Worm (Caenorhabditis elegans) whole organism, L4 larva: ENCODE results near the gene acdh-10.

Experiments
- D1046.2 ChIP-seq: fragments of 200-800 bp; sonication (Bioruptor generic); IDR thresholded peaks from 2 replicates; pipeline ENCODE4 v1.3.6; 2022; ENCODE audit warnings: missing genetic modification characterization, missing compliant biosample characterization
- F26F4.8 ChIP-seq: fragments of 200-800 bp; sonication (Bioruptor generic); conservative IDR thresholded peaks from 2 replicates; pipeline ENCODE4 v1.3.6; 2022; ENCODE audit warnings: missing genetic modification characterization, missing compliant biosample characterization
- F37D6.2 ChIP-seq: sonication (generic microtip); optimal IDR thresholded peaks from 2 replicates; lab custom pipeline; 2016; ENCODE audit warnings: mild to moderate bottlenecking, missing genetic modification characterization, missing compliant biosample characterization
- F44E2.7 ChIP-seq: fragments of 200-800 bp; sonication (Bioruptor generic); IDR thresholded peaks from 2 replicates; pipeline ENCODE4 v2.1.2; 2022; ENCODE audit warnings: missing genetic modification characterization, missing compliant biosample characterization
- F49E8.2 ChIP-seq: sonication (generic microtip); optimal IDR thresholded peaks from 2 replicates; lab custom pipeline; 2016; ENCODE audit warnings: missing compliant biosample characterization, mild to moderate bottlenecking, missing genetic modification characterization, borderline replicate concordance
- T20F7.1 ChIP-seq: fragments of 200-800 bp; sonication (Bioruptor generic); optimal IDR thresholded peaks from 2 replicates; lab custom pipeline; 2018; ENCODE audit warnings: mild to moderate bottlenecking, missing genetic modification characterization, missing compliant biosample characterization
- T26A8.4 ChIP-seq: fragments of 200-800 bp; sonication (Bioruptor generic); IDR thresholded peaks from 2 replicates; pipeline ENCODE4 v1.3.6; 2022; ENCODE audit warnings: missing genetic modification characterization, missing compliant biosample characterization
- Y5F2A.4 ChIP-seq: fragments of 200-800 bp; sonication (Bioruptor generic); optimal IDR thresholded peaks from 2 replicates; lab custom pipeline; 2018; ENCODE audit warnings: mild to moderate bottlenecking, missing genetic modification characterization, missing compliant biosample characterization
- ceh-32 ChIP-seq: sonication (generic microtip); optimal IDR thresholded peaks from 2 replicates; lab custom pipeline; 2016; ENCODE audit warnings: mild to moderate bottlenecking, missing genetic modification characterization, missing compliant biosample characterization; ENCODE audit not compliant: poor library complexity
- ceh-44 ChIP-seq: fragments of 200-800 bp; sonication (Bioruptor generic); IDR thresholded peaks from 2 replicates; pipeline ENCODE4 v1.3.6; 2022; ENCODE audit warnings: missing genetic modification reagents, missing genetic modification characterization, missing compliant biosample characterization
- cey-2 ChIP-seq: sonication (generic microtip); optimal IDR thresholded peaks from 3 replicates; lab custom pipeline; 2017; ENCODE audit warnings: missing genetic modification characterization, mild to moderate bottlenecking, missing compliant biosample characterization, antibody characterized with exemption, borderline replicate concordance; ENCODE audit not compliant: insufficient read depth
- daf-16 ChIP-seq, 3 experiments: sonication (generic microtip); optimal IDR thresholded peaks; 2 replicates each; lab custom pipeline; 2016 to 2017; ENCODE audit warnings: missing genetic modification characterization in 3 of 3, missing genetic modification reagents in 3 of 3, mild to moderate bottlenecking in 2 of 3, missing compliant biosample characterization in 2 of 3, missing biosample characterization in 1 of 3, moderate library complexity in 1 of 3
- daf-19 ChIP-seq: fragments of 200-800 bp; sonication (Bioruptor generic); conservative IDR thresholded peaks from 2 replicates; pipeline ENCODE4 v1.3.6; 2022; ENCODE audit warnings: missing genetic modification characterization, missing compliant biosample characterization
- dmd-6 ChIP-seq: fragments of 200-800 bp; sonication (Bioruptor generic); IDR thresholded peaks from 2 replicates; pipeline ENCODE4 v1.3.6; 2022; ENCODE audit warnings: missing genetic modification reagents, missing genetic modification characterization, missing compliant biosample characterization
- dmd-9 ChIP-seq: fragments of 200-800 bp; sonication (Bioruptor generic); IDR thresholded peaks from 2 replicates; pipeline ENCODE4 v1.3.6; 2022; ENCODE audit warnings: missing genetic modification reagents, missing genetic modification characterization, missing compliant biosample characterization
- dve-1 ChIP-seq: sonication (generic microtip); optimal IDR thresholded peaks from 2 replicates; lab custom pipeline; 2017; ENCODE audit warnings: antibody characterized with exemption, mild to moderate bottlenecking, missing genetic modification characterization, missing compliant biosample characterization; ENCODE audit not compliant: insufficient read depth
- hif-1 ChIP-seq, 2 experiments: sonication (generic microtip); optimal IDR thresholded peaks; 2 replicates each; lab custom pipeline; 2016 to 2017; ENCODE audit warnings: missing compliant biosample characterization in 2 of 2, missing genetic modification characterization in 2 of 2, missing genetic modification reagents in 2 of 2, missing genotype in 2 of 2, mild to moderate bottlenecking in 1 of 2
- hlh-11 ChIP-seq: fragments of 200-800 bp; sonication (Bioruptor generic); optimal IDR thresholded peaks from 2 replicates; lab custom pipeline; 2018; ENCODE audit warnings: mild to moderate bottlenecking, missing genetic modification characterization, missing compliant biosample characterization
- hlh-30 ChIP-seq: sonication (generic microtip); optimal IDR thresholded peaks from 2 replicates; lab custom pipeline; 2017; ENCODE audit warnings: antibody characterized with exemption, mild to moderate bottlenecking, missing genetic modification characterization, missing compliant biosample characterization; ENCODE audit not compliant: insufficient read depth
- hmg-1.1 ChIP-seq: fragments of 200-800 bp; sonication (Bioruptor generic); IDR thresholded peaks from 2 replicates; pipeline ENCODE4 v1.3.6; 2022; ENCODE audit warnings: missing genetic modification reagents, missing genetic modification characterization, missing compliant biosample characterization
- lin-13 ChIP-seq: fragments of 150-350 bp; optimal IDR thresholded peaks from 2 replicates; lab custom pipeline; 2014; ENCODE audit warnings: missing biosample characterization, missing genetic modification reagents, missing genetic modification characterization
- lin-38 ChIP-seq: fragments of 200-800 bp; sonication (Bioruptor generic); IDR thresholded peaks from 2 replicates; pipeline ENCODE4 v1.3.6; 2022; ENCODE audit warnings: missing genetic modification reagents, missing genetic modification characterization, missing compliant biosample characterization
- lin-39 ChIP-seq: fragments of 150-350 bp; optimal IDR thresholded peaks from 2 replicates; lab custom pipeline; 2014; ENCODE audit warnings: missing biosample characterization, missing genetic modification reagents, missing genetic modification characterization
- lir-3 ChIP-seq: sonication (generic microtip); optimal IDR thresholded peaks from 2 replicates; lab custom pipeline; 2016; ENCODE audit warnings: mild to moderate bottlenecking, missing genetic modification characterization, missing compliant biosample characterization
- lsy-2 ChIP-seq, 2 experiments: fragments of 150-350 bp in 1 of 2; sonication (generic microtip) in 1 of 2; optimal IDR thresholded peaks; 2 replicates each; lab custom pipeline; 2014 to 2017; ENCODE audit warnings: missing biosample characterization in 2 of 2, missing genetic modification characterization in 2 of 2
- madf-5 ChIP-seq, 2 experiments: fragments of 200-800 bp; sonication (Bioruptor generic); IDR thresholded peaks; 2 replicates each; pipeline ENCODE4 v1.3.6; 2022; ENCODE audit warnings: missing compliant biosample characterization in 2 of 2, missing genetic modification characterization in 2 of 2
- madf-9 ChIP-seq: fragments of 200-800 bp; sonication (Bioruptor generic); conservative IDR thresholded peaks from 2 replicates; pipeline ENCODE4 v1.3.6; 2022; ENCODE audit warnings: missing genetic modification reagents, missing genetic modification characterization, missing compliant biosample characterization
- mdl-1 ChIP-seq, 2 experiments: fragments of 150-350 bp in 1 of 2; sonication (generic microtip) in 1 of 2; optimal IDR thresholded peaks; 2 replicates each; lab custom pipeline; 2014 to 2017; ENCODE audit warnings: missing biosample characterization in 2 of 2, missing genetic modification characterization in 2 of 2
- mdt-29 ChIP-seq: fragments of 200-800 bp; sonication (Bioruptor generic); IDR thresholded peaks from 2 replicates; pipeline ENCODE4 v1.3.6; 2022; ENCODE audit warnings: missing genetic modification reagents, missing genetic modification characterization, missing compliant biosample characterization
- mes-2 ChIP-seq: sonication (generic microtip); optimal IDR thresholded peaks from 2 replicates; lab custom pipeline; 2016; ENCODE audit warnings: missing genotype, mild to moderate bottlenecking, missing genetic modification characterization, missing compliant biosample characterization; ENCODE audit not compliant: poor library complexity, severe bottlenecking
- mxl-2 ChIP-seq: fragments of 200-800 bp; sonication (Bioruptor generic); conservative IDR thresholded peaks from 2 replicates; pipeline ENCODE4 v1.3.6; 2022; ENCODE audit warnings: missing genetic modification reagents, missing genetic modification characterization, missing compliant biosample characterization
- mxl-3 ChIP-seq: fragments of 200-800 bp; sonication (Bioruptor generic); optimal IDR thresholded peaks from 2 replicates; lab custom pipeline; 2018; ENCODE audit warnings: mild to moderate bottlenecking, missing genetic modification characterization, missing compliant biosample characterization
- nhr-28 ChIP-seq: fragments of 150-350 bp; optimal IDR thresholded peaks from 2 replicates; lab custom pipeline; 2014; ENCODE audit warnings: missing biosample characterization, missing genetic modification characterization
- nhr-41 ChIP-seq: fragments of 200-800 bp; sonication (Bioruptor generic); IDR thresholded peaks from 2 replicates; pipeline ENCODE4 v1.3.6; 2022; ENCODE audit warnings: missing genetic modification reagents, missing genetic modification characterization, missing compliant biosample characterization
- nhr-42 ChIP-seq: fragments of 200-800 bp; sonication (Bioruptor generic); IDR thresholded peaks from 2 replicates; pipeline ENCODE4 v1.3.6; 2022; ENCODE audit warnings: missing genetic modification characterization, missing compliant biosample characterization
- nhr-6 ChIP-seq: fragments of 150-350 bp; optimal IDR thresholded peaks from 2 replicates; lab custom pipeline; 2014; ENCODE audit warnings: missing biosample characterization, missing genetic modification characterization
- php-3 ChIP-seq: fragments of 200-800 bp; sonication (Bioruptor generic); IDR thresholded peaks from 2 replicates; pipeline ENCODE4 v1.3.6; 2022; ENCODE audit warnings: missing genetic modification reagents, missing genetic modification characterization, missing compliant biosample characterization
- pqm-1 ChIP-seq: sonication (generic microtip); optimal IDR thresholded peaks from 2 replicates; lab custom pipeline; 2017; ENCODE audit warnings: missing biosample characterization, missing genetic modification characterization
- rbr-2 ChIP-seq: sonication (generic microtip); optimal IDR thresholded peaks from 2 replicates; lab custom pipeline; 2016; ENCODE audit warnings: missing genotype, missing genetic modification characterization, missing compliant biosample characterization
- tra-1 ChIP-seq: fragments of 200-800 bp; sonication (Bioruptor generic); IDR thresholded peaks from 2 replicates; pipeline ENCODE4 v1.3.6; 2022; ENCODE audit warnings: missing genetic modification reagents, missing genetic modification characterization, missing compliant biosample characterization
- unc-39 ChIP-seq: sonication (generic microtip); optimal IDR thresholded peaks from 2 replicates; lab custom pipeline; 2017; ENCODE audit warnings: missing biosample characterization, missing genetic modification characterization
- zfp-2 ChIP-seq: sonication (generic microtip); optimal IDR thresholded peaks from 2 replicates; lab custom pipeline; 2016; ENCODE audit warnings: mild to moderate bottlenecking, missing genetic modification characterization, missing compliant biosample characterization
- ztf-7 ChIP-seq: fragments of 150-350 bp; optimal IDR thresholded peaks from 2 replicates; lab custom pipeline; 2014; ENCODE audit warnings: missing biosample characterization, missing genetic modification characterization

The acdh-10 gene

DNA sequence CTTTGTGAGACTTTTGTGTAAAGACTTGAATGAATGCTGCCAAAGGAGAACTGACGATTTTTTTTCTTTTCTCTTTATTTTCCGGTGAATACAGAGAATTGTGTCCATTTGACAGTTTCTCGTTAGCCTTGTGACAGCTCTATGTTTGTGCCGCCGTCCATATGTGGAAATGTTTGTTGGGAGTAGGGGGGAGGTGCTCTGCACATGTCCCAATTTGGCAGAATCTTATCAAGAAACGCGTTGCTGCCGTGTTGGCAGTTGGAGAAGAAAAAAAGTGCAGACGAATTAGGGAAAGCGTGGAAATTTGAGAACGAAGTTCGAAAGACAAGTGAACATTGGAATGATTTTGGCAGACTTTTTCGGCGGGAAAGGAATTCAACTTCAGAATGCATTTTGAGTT, 16.9 kb downstream of the acdh-10 start (continued):
- 0 out of 2 replicates have a peak, but pooled peaks have one; percentile 11 for TF ChIP-seq T26A8.4 (GFP tag; lab: Robert Waterston, UW)
- TF ChIP-seq daf-16 (GFP tag; optimal IDR thresholded peaks at IDR 0.05; lab: Kevin White, UChicago) = no peak
- peak; percentile 68 for TF ChIP-seq daf-16 (tag; optimal IDR thresholded peaks at IDR 0.05; lab: Kevin White, UChicago)
- no peak for TF ChIP-seq hif-1 (tag; optimal IDR thresholded peaks at IDR 0.05; lab: Kevin White, UChicago)

DNA sequence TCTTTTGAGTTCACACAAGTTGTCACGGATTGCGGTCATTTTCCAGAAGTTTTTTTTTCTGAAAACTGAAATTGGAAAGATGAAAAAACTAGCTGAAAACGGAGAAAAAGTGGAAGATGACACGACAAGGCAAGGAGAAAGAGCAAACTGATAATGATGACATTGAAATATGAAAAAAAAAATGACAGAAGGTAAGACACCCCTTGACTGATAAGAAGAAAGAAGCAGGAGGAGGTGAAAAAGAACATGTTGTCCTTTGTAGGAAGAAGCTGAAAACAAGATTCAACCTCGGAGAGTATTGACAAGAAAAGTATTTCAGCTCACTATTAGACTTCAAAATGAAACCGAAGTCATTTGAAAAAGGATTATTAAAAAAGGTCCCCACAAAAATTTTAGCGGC, 19.6 kb downstream of the acdh-10 start, which contains the start of gene B0302.5:
TSS of gene B0302.5 (minus strand) at position 58 of the 400 bp plus-strand sequence.
- TF ChIP-seq F37D6.2 (tag; lab: Kevin White, UChicago) (no peak), unc-39 (tag; lab: Kevin White, UChicago) (no peak), pqm-1 (tag; lab: Kevin White, UChicago) (peak; percentile 84), ceh-32 (tag; lab: Kevin White, UChicago) (no peak), lin-38 (GFP tag; lab: Robert Waterston, UW) (no peak), dmd-9 (GFP tag; lab: Robert Waterston, UW) (no peak), mxl-3 (GFP tag; lab: Kevin White, UChicago) (no peak), lin-13 (GFP tag; lab: Kevin White, UChicago) (no peak), mes-2 (tag; lab: Kevin White, UChicago) (no peak), nhr-41 (GFP tag; lab: Robert Waterston, UW) (0 out of 2 replicates have a peak, but pooled peaks have one; percentile 31), mxl-2 (GFP tag; lab: Robert Waterston, UW) (no peak), nhr-6 (tag; lab: Kevin White, UChicago) (peak; percentile 9), dve-1 (tag; lab: Kevin White, UChicago) (peak; percentile 19), T20F7.1 (GFP tag; lab: Kevin White, UChicago) (no peak), nhr-42 (GFP tag; lab: Robert Waterston, UW) (0 out of 2 replicates have a peak, but pooled peaks have one; percentile 12), hmg-1.1 (GFP tag; lab: Robert Waterston, UW) (no peak), php-3 (no peak), daf-16 (GFP tag; optimal IDR thresholded peaks at IDR 0.05; lab: Kevin White, UChicago) (no peak), daf-16 (tag; optimal IDR thresholded peaks at IDR 0.05; lab: Kevin White, UChicago) (peak; percentile 73), cey-2 (tag; lab: Kevin White, UChicago) (no peak), lsy-2 (tag; optimal IDR thresholded peaks at IDR 0.05; lab: Kevin White, UChicago) (no peak), dmd-6 (peak; percentile 61; the same call in 1 of the 2 replicates), nhr-28 (tag; lab: Kevin White, UChicago) (peak; percentile 52), lir-3 (tag; lab: Kevin White, UChicago) (no peak), D1046.2 (GFP tag; lab: Robert Waterston, UW) (no peak), ceh-44 (no peak), F44E2.7 (GFP tag; lab: Robert Waterston, UW) (no peak), hlh-11 (peak; percentile 56)

DNA sequence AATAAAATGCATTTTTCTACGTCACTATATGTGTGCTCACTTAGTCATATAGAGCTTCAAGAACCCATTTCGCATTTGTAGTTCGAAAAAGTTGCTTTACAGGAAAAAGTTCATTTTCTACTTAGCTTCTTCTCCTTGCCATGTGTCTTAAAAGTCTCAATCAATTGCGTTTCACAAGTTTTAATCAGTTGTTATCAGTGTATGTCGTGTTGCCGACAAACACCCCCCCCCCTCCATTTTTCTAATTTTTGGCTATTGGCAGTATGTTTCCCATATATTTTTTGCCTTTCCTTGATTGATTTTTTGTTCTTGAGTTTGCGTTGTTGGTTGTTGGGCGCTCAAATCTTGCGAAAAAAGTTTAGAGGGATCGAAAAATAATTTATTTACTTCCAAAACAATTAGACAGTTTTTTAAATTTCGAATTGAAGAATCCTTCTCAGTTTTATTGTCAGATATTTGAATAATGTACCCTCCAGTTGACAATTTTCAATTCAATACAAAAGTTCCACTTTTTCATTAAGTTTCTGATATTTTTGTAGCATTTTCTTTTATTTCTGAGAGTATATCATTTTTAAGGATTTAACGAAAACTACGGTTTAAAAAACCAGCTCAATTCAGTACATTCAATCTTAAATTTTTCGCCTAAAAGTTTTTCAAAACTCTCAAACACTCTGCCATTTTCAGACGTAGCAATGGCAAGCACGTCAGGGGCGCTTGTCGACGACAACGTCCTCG, 28.8 kb downstream of the acdh-10 start, which contains the start of gene sid-3:
TSS of gene sid-3 (plus strand) at position 685 of the 735 bp plus-strand sequence.
- no peak for TF ChIP-seq nhr-41 (GFP tag; lab: Robert Waterston, UW)
- TF ChIP-seq Y5F2A.4 (GFP tag; lab: Kevin White, UChicago) = no peak
- TF ChIP-seq F44E2.7 (GFP tag; lab: Robert Waterston, UW) = no peak
- no peak for TF ChIP-seq zfp-2 (tag; lab: Kevin White, UChicago)
- no peak for TF ChIP-seq mdt-29 (GFP tag; lab: Robert Waterston, UW)
- no peak for TF ChIP-seq lin-39 (tag; lab: Kevin White, UChicago)
- no peak for TF ChIP-seq cey-2 (tag; lab: Kevin White, UChicago)
- no peak for TF ChIP-seq hlh-30 (tag; lab: Kevin White, UChicago)
- TF ChIP-seq lin-13 (GFP tag; lab: Kevin White, UChicago) = no peak
- no peak for TF ChIP-seq rbr-2
- TF ChIP-seq F49E8.2 (tag; lab: Kevin White, UChicago) = no peak
- TF ChIP-seq F26F4.8 = no peak
- TF ChIP-seq mdl-1 (tag; optimal IDR thresholded peaks at IDR 0.05; lab: Kevin White, UChicago) = no peak
- TF ChIP-seq madf-5 (GFP tag; IDR thresholded peaks at IDR 0.05; lab: Robert Waterston, UW) = no peak
- TF ChIP-seq tra-1 = peak; percentile 66; the same call in 1 of the 2 replicates
- no peak for TF ChIP-seq madf-9 (GFP tag; lab: Robert Waterston, UW)
- TF ChIP-seq hlh-11 = peak; percentile 55
- TF ChIP-seq ztf-7 (tag; lab: Kevin White, UChicago) = no peak
- TF ChIP-seq ceh-32 (tag; lab: Kevin White, UChicago) = no peak
- no peak for TF ChIP-seq daf-19
